Worm (Caenorhabditis elegans) whole organism, young adult: ENCODE measurements around the gene F54F12.2.

Experiments used
- F49E8.2 ChIP-seq: sonication (generic microtip); optimal IDR thresholded peaks from 3 replicates; lab custom pipeline; 2017; ENCODE audit warnings: missing genetic modification characterization, mild to moderate bottlenecking, missing compliant biosample characterization, antibody characterized with exemption, moderate library complexity; ENCODE audit not compliant: insufficient read depth
- F57C9.4 ChIP-seq: sonication (generic microtip); optimal IDR thresholded peaks from 2 replicates; lab custom pipeline; 2017; ENCODE audit warnings: mild to moderate bottlenecking, missing genetic modification characterization, missing compliant biosample characterization
- ZK185.1 ChIP-seq: sonication (generic microtip); optimal IDR thresholded peaks from 2 replicates; lab custom pipeline; 2016; ENCODE audit warnings: mild to moderate bottlenecking, missing genetic modification characterization, missing compliant biosample characterization; ENCODE audit not compliant: poor library complexity, severe bottlenecking
- atf-7 ChIP-seq: sonication (generic microtip); optimal IDR thresholded peaks from 2 replicates; lab custom pipeline; 2017; ENCODE audit warnings: mild to moderate bottlenecking, missing genetic modification characterization, missing compliant biosample characterization
- dpl-1 ChIP-seq: fragments of 150-350 bp; optimal IDR thresholded peaks from 2 replicates; lab custom pipeline; 2014; ENCODE audit warnings: missing biosample characterization, missing genetic modification reagents, missing genetic modification characterization
- egrh-3 ChIP-seq: fragments of 200-800 bp; sonication (Bioruptor generic); IDR thresholded peaks from 2 replicates; pipeline ENCODE4 v1.3.6; 2022; ENCODE audit warnings: missing genetic modification reagents, missing genetic modification characterization, missing compliant biosample characterization
- mxl-1 ChIP-seq: sonication (generic microtip); optimal IDR thresholded peaks from 2 replicates; lab custom pipeline; 2016; ENCODE audit warnings: missing genetic modification characterization, missing compliant biosample characterization
- nhr-80 ChIP-seq: sonication (generic microtip); optimal IDR thresholded peaks from 2 replicates; lab custom pipeline; 2016; ENCODE audit warnings: missing genetic modification characterization, missing compliant biosample characterization
- pha-4 ChIP-seq: fragments of 150-350 bp; sonication (generic microtip); optimal IDR thresholded peaks from 2 replicates; lab custom pipeline; 2014; ENCODE audit warnings: missing biosample characterization, missing genetic modification reagents, missing genetic modification characterization
- snpc-1.1 ChIP-seq: sonication (generic microtip); optimal IDR thresholded peaks from 2 replicates; lab custom pipeline; 2017; ENCODE audit warnings: missing genetic modification characterization, mild to moderate bottlenecking, missing compliant biosample characterization, antibody characterized with exemption, moderate library complexity, missing genotype, missing genetic modification reagents; ENCODE audit not compliant: insufficient read depth
- sptf-2 ChIP-seq: fragments of 200-800 bp; sonication (Bioruptor generic); optimal IDR thresholded peaks from 2 replicates; lab custom pipeline; 2018; ENCODE audit warnings: mild to moderate bottlenecking, missing genetic modification characterization, missing compliant biosample characterization
- unc-62 ChIP-seq: fragments of 150-350 bp; optimal IDR thresholded peaks from 2 replicates; lab custom pipeline; 2014; ENCODE audit warnings: missing biosample characterization, missing genetic modification reagents, missing genetic modification characterization
- xnd-1 ChIP-seq: sonication (generic microtip); optimal IDR thresholded peaks from 2 replicates; lab custom pipeline; 2016; ENCODE audit warnings: missing genotype, missing genetic modification reagents, missing genetic modification characterization, missing compliant biosample characterization
- ztf-22 ChIP-seq: fragments of 200-800 bp; sonication (Bioruptor generic); optimal IDR thresholded peaks from 2 replicates; lab custom pipeline; 2018; ENCODE audit warnings: mild to moderate bottlenecking, missing genetic modification characterization, moderate library complexity, missing compliant biosample characterization

DNA sequence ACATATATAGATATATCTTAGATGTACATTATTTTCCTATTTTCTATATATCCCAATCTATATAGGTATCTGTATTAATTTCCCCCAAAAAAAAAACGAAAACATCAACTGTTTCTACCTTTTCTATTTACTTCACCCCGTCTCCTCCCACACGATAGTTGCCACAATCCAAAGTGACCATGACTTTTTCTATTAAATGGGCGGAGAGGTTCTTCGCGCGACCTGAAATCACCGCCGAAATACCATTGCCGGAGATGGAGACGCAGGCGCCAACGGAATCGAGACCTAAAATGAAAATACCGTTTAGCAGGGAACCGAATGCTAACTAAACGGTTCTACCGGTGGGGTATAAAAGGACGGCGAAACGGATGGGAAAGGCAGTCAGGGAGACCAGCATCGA lies 21.2 kb upstream of the F54F12.2 start, which contains the start of gene col-98:
- TF ChIP-seq F49E8.2 (tag; lab: Kevin White, UChicago) (no peak), nhr-80 (no peak), dpl-1 (GFP tag; lab: Kevin White, UChicago) (no peak), ztf-22 (GFP tag; lab: Kevin White, UChicago) (no peak), ZK185.1 (tag; lab: Kevin White, UChicago) (no peak), sptf-2 (GFP tag; lab: Kevin White, UChicago) (no peak), F57C9.4 (no peak), xnd-1 (tag; lab: Kevin White, UChicago) (no peak), egrh-3 (GFP tag; lab: Robert Waterston, UW) (no peak), snpc-1.1 (tag; lab: Kevin White, UChicago) (no peak), atf-7 (tag; lab: Kevin White, UChicago) (no peak), unc-62 (no peak), mxl-1 (tag; lab: Kevin White, UChicago) (no peak), pha-4 (tag; lab: Kevin White, UChicago) (no peak)
